Fruit fly (Drosophila melanogaster) whole organism: ENCODE data around the gene Bet3.

ENCODE experiments used
- CG8478 ChIP-seq: fragments of >200 bp; optimal IDR thresholded peaks from 2 replicates; lab custom pipeline; 2018; ENCODE audit warnings: inconsistent platforms
- Dll ChIP-seq: fragments of >200 bp; optimal IDR thresholded peaks from 2 replicates; lab custom pipeline; 2017
- EcR ChIP-seq, 2 experiments: fragments of >200 bp; optimal IDR thresholded peaks; 2 replicates each; lab custom pipeline; 2017; ENCODE audit warnings: missing biosample characterization in 2 of 2, missing genetic modification characterization in 2 of 2, missing genetic modification reagents in 2 of 2
- pan ChIP-seq: fragments of >200 bp; optimal IDR thresholded peaks from 2 replicates; lab custom pipeline; 2017
- psq ChIP-seq: fragments of >200 bp; optimal IDR thresholded peaks from 2 replicates; lab custom pipeline; 2017
- usp ChIP-seq: fragments of >200 bp; optimal IDR thresholded peaks from 2 replicates; lab custom pipeline; 2017; ENCODE audit warnings: missing biosample characterization, missing genetic modification characterization, mixed read lengths

Bet3 gene

dm6 chr3L:9429665-9430607 is 12.1 kb downstream of the Bet3 start, which contains the start of the genes RpS17 and MTF-1:
Gene RpS17, minus strand, starts transcription at chr3L:9429821.
Gene MTF-1, plus strand, starts transcription at chr3L:9430312.
- TF ChIP-seq CG8478 (lab: Kevin White, UChicago), result no peak

dm6 chr3L:9426656-9427294 is 15.3 kb downstream of the Bet3 start, which contains the start of the genes Atat and Shc:
Gene Atat, minus strand, starts transcription at chr3L:9426758.
Gene Shc, plus strand, starts transcription at chr3L:9427010.
- TF ChIP-seq pan (lab: Kevin White, UChicago) (no peak), EcR (GFP tag; optimal IDR thresholded peaks at IDR 0.05; lab: Kevin White, UChicago) (no peak), psq (lab: Kevin White, UChicago) (no peak), Dll (lab: Kevin White, UChicago) (no peak), CG8478 (lab: Kevin White, UChicago) (no peak), usp (GFP tag; lab: Kevin White, UChicago) (no peak)

- TF ChIP-seq CG8478 (lab: Kevin White, UChicago) (no peak), usp (GFP tag; lab: Kevin White, UChicago) (no peak), psq (lab: Kevin White, UChicago) (no peak), Dll (lab: Kevin White, UChicago) (no peak), pan (lab: Kevin White, UChicago) (no peak), EcR (GFP tag; optimal IDR thresholded peaks at IDR 0.05; lab: Kevin White, UChicago) (no peak)
Observed at dm6 chr3L:9425838-9426237, 16.2 kb downstream of the Bet3 start.

- TF ChIP-seq Dll (lab: Kevin White, UChicago) (no peak), CG8478 (lab: Kevin White, UChicago) (no peak), usp (GFP tag; lab: Kevin White, UChicago) (no peak), psq (lab: Kevin White, UChicago) (no peak), EcR (GFP tag; optimal IDR thresholded peaks at IDR 0.05; lab: Kevin White, UChicago) (no peak), pan (lab: Kevin White, UChicago) (no peak)
Observed at dm6 chr3L:9424528-9424911, 17.5 kb downstream of the Bet3 start.

DNA sequence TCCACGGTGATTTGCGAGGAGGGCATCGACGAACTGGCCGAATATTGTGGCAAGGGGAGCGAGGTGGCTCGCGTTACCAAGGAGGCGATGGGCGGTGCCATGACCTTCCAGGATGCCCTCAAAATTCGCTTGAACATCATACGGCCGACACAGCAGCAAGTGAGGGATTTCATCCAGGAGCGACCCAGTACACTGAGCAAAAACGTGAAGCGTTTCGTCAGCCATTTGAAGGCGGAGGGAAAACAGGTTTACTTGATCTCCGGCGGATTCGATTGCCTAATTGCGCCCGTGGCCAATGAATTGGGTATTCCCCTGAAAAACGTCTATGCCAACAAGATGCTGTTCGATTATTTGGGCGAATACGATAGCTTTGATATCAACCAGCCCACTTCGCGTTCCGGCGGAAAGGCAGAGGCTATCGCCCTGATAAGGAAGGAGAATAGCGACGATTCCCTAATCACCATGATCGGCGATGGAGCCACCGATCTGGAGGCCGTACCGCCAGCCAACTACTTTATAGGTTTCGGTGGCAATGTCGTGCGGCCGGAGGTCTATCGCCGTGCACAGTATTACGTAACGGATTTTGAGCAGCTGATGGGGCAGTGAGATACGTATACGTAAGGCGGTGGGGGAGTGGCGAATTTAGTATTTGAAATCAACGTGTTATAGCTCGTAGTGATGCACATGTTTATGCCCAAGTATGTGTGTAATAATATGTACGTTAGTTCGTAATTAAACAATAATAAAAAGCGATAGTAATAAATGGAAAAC is 18.1 kb downstream of the Bet3 start:
- TF ChIP-seq pan (lab: Kevin White, UChicago), result no peak
- TF ChIP-seq CG8478 (lab: Kevin White, UChicago), result no peak
- no peak for TF ChIP-seq psq (lab: Kevin White, UChicago)
- TF ChIP-seq usp (GFP tag; lab: Kevin White, UChicago), result no peak
- TF ChIP-seq EcR (GFP tag; optimal IDR thresholded peaks at IDR 0.05; lab: Kevin White, UChicago), result no peak
- no peak for TF ChIP-seq Dll (lab: Kevin White, UChicago)

dm6 chr3L:9422636-9423419 is 19.2 kb downstream of the Bet3 start, which contains the start of gene aay:
Gene aay, plus strand, starts transcription at chr3L:9423253.
- TF ChIP-seq CG8478 (lab: Kevin White, UChicago) (no peak), psq (lab: Kevin White, UChicago) (no peak), pan (lab: Kevin White, UChicago) (no peak), EcR (GFP tag; optimal IDR thresholded peaks at IDR 0.05; lab: Kevin White, UChicago) (no peak), Dll (lab: Kevin White, UChicago) (no peak)

DNA sequence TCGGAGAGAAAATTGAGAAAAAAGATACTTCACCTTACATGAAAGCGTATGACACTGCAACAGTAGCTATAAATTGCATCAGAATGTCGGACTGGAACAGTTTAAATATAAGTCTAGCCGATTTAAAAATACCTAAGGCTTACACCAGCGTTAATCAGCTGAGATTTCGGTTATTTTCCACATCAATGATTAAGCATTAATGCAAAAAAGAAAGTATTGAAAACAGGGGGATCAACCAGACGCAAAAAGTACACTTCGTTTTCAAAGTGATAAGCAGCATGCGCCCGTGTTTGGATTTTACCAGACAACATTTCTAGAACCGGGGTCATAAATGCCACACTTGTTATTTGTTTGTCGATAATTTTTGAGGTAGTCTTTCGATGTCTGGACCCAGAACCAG is 19.9 kb downstream of the Bet3 start:
- no peak for TF ChIP-seq Dll (lab: Kevin White, UChicago)
- TF ChIP-seq CG8478 (lab: Kevin White, UChicago), result no peak
- TF ChIP-seq usp (GFP tag; lab: Kevin White, UChicago), result no peak
- TF ChIP-seq pan (lab: Kevin White, UChicago), result no peak
- no peak for TF ChIP-seq psq (lab: Kevin White, UChicago)
- TF ChIP-seq EcR (GFP tag; optimal IDR thresholded peaks at IDR 0.05; lab: Kevin White, UChicago), result no peak

dm6 chr3L:9421621-9422020 is 20.4 kb downstream of the Bet3 start:
- TF ChIP-seq pan (lab: Kevin White, UChicago) (no peak), usp (GFP tag; lab: Kevin White, UChicago) (no peak), EcR (GFP tag; optimal IDR thresholded peaks at IDR 0.05; lab: Kevin White, UChicago) (no peak), psq (lab: Kevin White, UChicago) (no peak), Dll (lab: Kevin White, UChicago) (no peak), CG8478 (lab: Kevin White, UChicago) (no peak)

- no peak for TF ChIP-seq pan (lab: Kevin White, UChicago)
- no peak for TF ChIP-seq CG8478 (lab: Kevin White, UChicago)
- TF ChIP-seq Dll (lab: Kevin White, UChicago), result no peak
- no peak for TF ChIP-seq psq (lab: Kevin White, UChicago)
- no peak for TF ChIP-seq usp (GFP tag; lab: Kevin White, UChicago)
- no peak for TF ChIP-seq EcR (GFP tag; optimal IDR thresholded peaks at IDR 0.05; lab: Kevin White, UChicago)
Observed at dm6 chr3L:9420819-9421130, 21.3 kb downstream of the Bet3 start.
